Worm (Caenorhabditis elegans) whole organism, L1 larva: ENCODE data around the gene mrpl-4.

ENCODE experiments used
- ama-1 ChIP-seq: fragments of 150-350 bp; optimal IDR thresholded peaks from 2 replicates; lab custom pipeline; 2014
- egl-27 ChIP-seq, 2 experiments: fragments of 150-350 bp in 1 of 2; sonication (generic microtip); optimal IDR thresholded peaks; 3 replicates each; lab custom pipeline; 2017 to 2018; ENCODE audit warnings: missing biosample characterization in 2 of 2, missing genetic modification characterization in 2 of 2, missing genetic modification reagents in 2 of 2
- elt-3 ChIP-seq, 6 experiments: fragments of 150-350 bp in 1 of 6; sonication (generic microtip); optimal IDR thresholded peaks; 2 replicates each; lab custom pipeline; 2017 to 2018; ENCODE audit warnings: missing biosample characterization in 6 of 6, missing genetic modification characterization in 6 of 6, inconsistent platforms in 1 of 6
- fkh-10 ChIP-seq: sonication (generic microtip); optimal IDR thresholded peaks from 2 replicates; lab custom pipeline; 2017; ENCODE audit warnings: missing biosample characterization, missing genetic modification reagents, missing genetic modification characterization
- irx-1 ChIP-seq: sonication (generic microtip); optimal IDR thresholded peaks from 2 replicates; lab custom pipeline; 2016; ENCODE audit warnings: missing genetic modification characterization, missing compliant biosample characterization
- lin-13 ChIP-seq: fragments of 150-350 bp; optimal IDR thresholded peaks from 2 replicates; lab custom pipeline; 2014; ENCODE audit warnings: missing biosample characterization, missing genetic modification reagents, missing genetic modification characterization
- unc-62 ChIP-seq: fragments of 150-350 bp; optimal IDR thresholded peaks from 2 replicates; lab custom pipeline; 2014; ENCODE audit warnings: missing biosample characterization, missing genetic modification reagents, missing genetic modification characterization
- zag-1 ChIP-seq: fragments of 150-350 bp; optimal IDR thresholded peaks from 2 replicates; lab custom pipeline; 2014; ENCODE audit warnings: missing biosample characterization, missing genetic modification characterization

DNA sequence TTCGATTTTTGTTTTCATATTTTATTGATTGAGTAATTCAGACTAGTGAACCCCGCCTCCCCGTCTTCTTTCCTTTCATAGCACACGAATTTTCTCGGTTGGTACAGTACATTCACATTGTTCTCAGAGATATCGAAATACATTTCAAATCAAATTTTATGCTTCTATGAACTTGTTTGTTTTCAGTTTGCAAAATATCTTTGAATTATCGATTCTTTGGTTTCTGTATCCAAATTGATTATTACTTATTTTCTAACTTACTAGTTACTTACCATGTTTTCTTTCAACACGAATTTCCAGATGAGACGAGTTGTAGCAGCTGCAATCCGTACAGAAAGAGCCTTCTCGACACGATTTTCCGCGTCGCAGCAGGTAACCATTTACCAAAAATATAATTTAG, 1.7 kb upstream of the mrpl-4 start, which contains the start of gene mrps-2:
- TF ChIP-seq lin-13 (GFP tag; lab: Kevin White, UChicago) (no peak), ama-1 (lab: Kevin White, UChicago) (no peak), irx-1 (tag; lab: Kevin White, UChicago) (no peak), elt-3 (tag; optimal IDR thresholded peaks at IDR 0.05; lab: Kevin White, UChicago) (no peak), unc-62 (no peak), zag-1 (tag; lab: Kevin White, UChicago) (no peak), fkh-10 (no peak), egl-27 (tag; optimal IDR thresholded peaks at IDR 0.05; lab: Kevin White, UChicago) (no peak)
